Fruit fly (Drosophila melanogaster) whole organism, embryonic: ENCODE measurements around the gene Uba5.

ENCODE experiments used
- Asciz ChIP-seq: fragments of 200-800 bp; sonication (Bioruptor generic); optimal IDR thresholded peaks from 2 replicates; lab custom pipeline; 2017; ENCODE audit warnings: missing biosample characterization, mild to moderate bottlenecking, missing genetic modification characterization, missing genetic modification reagents
- B-H1 ChIP-seq: fragments of 200-800 bp; sonication (Bioruptor generic); IDR thresholded peaks from 3 replicates; pipeline ENCODE4 v1.3.6; 2022; ENCODE audit warnings: missing biosample characterization, missing genetic modification characterization
- Blimp-1 ChIP-seq: fragments of 200-800 bp; sonication (Bioruptor generic); optimal IDR thresholded peaks from 3 replicates; lab custom pipeline; 2018; ENCODE audit warnings: missing biosample characterization, missing genetic modification characterization, mild to moderate bottlenecking, moderate library complexity, missing genetic modification reagents
- CG10209 ChIP-seq: fragments of 200-800 bp; sonication (Bioruptor generic); optimal IDR thresholded peaks from 3 replicates; lab custom pipeline; 2017; ENCODE audit warnings: missing biosample characterization, mild to moderate bottlenecking, missing genetic modification characterization, missing genetic modification reagents
- CG10366 ChIP-seq: fragments of 200-800 bp; sonication (Bioruptor generic); IDR thresholded peaks from 2 replicates; pipeline ENCODE4 v1.3.6; 2022; ENCODE audit warnings: missing biosample characterization, missing genetic modification characterization
- CG11504 ChIP-seq: fragments of 200-800 bp; sonication (Bioruptor generic); optimal IDR thresholded peaks from 3 replicates; lab custom pipeline; 2019; ENCODE audit warnings: missing biosample characterization, mild to moderate bottlenecking, missing genetic modification characterization, moderate library complexity
- CG11560 ChIP-seq: fragments of 200-800 bp; sonication (Bioruptor generic); IDR thresholded peaks from 3 replicates; pipeline ENCODE4 v1.3.6; 2022; ENCODE audit warnings: missing biosample characterization, missing genetic modification characterization
- CG11695 ChIP-seq: fragments of 200-800 bp; sonication (Bioruptor generic); IDR thresholded peaks from 3 replicates; pipeline ENCODE4 v1.3.6; 2022; ENCODE audit warnings: missing biosample characterization, missing genetic modification characterization
- CG11723 ChIP-seq: fragments of 200-800 bp; sonication (Bioruptor generic); optimal IDR thresholded peaks from 2 replicates; lab custom pipeline; 2017; ENCODE audit warnings: missing biosample characterization, mild to moderate bottlenecking, missing genetic modification characterization
- CG12219 ChIP-seq: fragments of 200-800 bp; sonication (Bioruptor generic); optimal IDR thresholded peaks from 3 replicates; lab custom pipeline; 2018; ENCODE audit warnings: missing biosample characterization, mild to moderate bottlenecking, missing genetic modification characterization
- CG1233 ChIP-seq: fragments of 200-800 bp; sonication (Bioruptor generic); optimal IDR thresholded peaks from 4 replicates; lab custom pipeline; 2018; ENCODE audit warnings: missing biosample characterization, mild to moderate bottlenecking, missing genetic modification characterization
- CG12744 ChIP-seq: fragments of 200-800 bp; sonication (Bioruptor generic); optimal IDR thresholded peaks from 2 replicates; lab custom pipeline; 2016; ENCODE audit warnings: missing biosample characterization, missing genetic modification characterization
- CG13624 ChIP-seq: fragments of 200-800 bp; sonication (Bioruptor generic); optimal IDR thresholded peaks from 2 replicates; lab custom pipeline; 2016; ENCODE audit warnings: missing biosample characterization, missing genetic modification characterization
- CG14710 ChIP-seq: fragments of 200-800 bp; sonication (Bioruptor generic); optimal IDR thresholded peaks from 3 replicates; lab custom pipeline; 2019; ENCODE audit warnings: missing biosample characterization, mild to moderate bottlenecking, missing genetic modification characterization, moderate library complexity
- CG17186 ChIP-seq: fragments of 200-800 bp; sonication (Bioruptor generic); optimal IDR thresholded peaks from 3 replicates; lab custom pipeline; 2017; ENCODE audit warnings: missing biosample characterization, missing genetic modification reagents, missing genetic modification characterization
- CG18599 ChIP-seq: fragments of 200-800 bp; sonication (Bioruptor generic); optimal IDR thresholded peaks from 3 replicates; lab custom pipeline; 2017; ENCODE audit warnings: missing biosample characterization, missing genetic modification characterization, mild to moderate bottlenecking, moderate library complexity, missing genetic modification reagents
- CG18764 ChIP-seq: fragments of 200-800 bp; sonication (Bioruptor generic); optimal IDR thresholded peaks from 3 replicates; lab custom pipeline; 2016; ENCODE audit warnings: missing biosample characterization, missing genetic modification characterization
- CG2120 ChIP-seq: fragments of 200-800 bp; sonication (Bioruptor generic); optimal IDR thresholded peaks from 3 replicates; lab custom pipeline; 2016; ENCODE audit warnings: missing biosample characterization, missing genetic modification characterization
- CG30020 ChIP-seq: fragments of 200-800 bp; optimal IDR thresholded peaks from 2 replicates; lab custom pipeline; 2019; ENCODE audit warnings: missing biosample characterization, mild to moderate bottlenecking, missing genetic modification characterization, moderate library complexity
- CG31441 ChIP-seq: fragments of 200-800 bp; sonication (Bioruptor generic); IDR thresholded peaks from 2 replicates; pipeline ENCODE4 v1.3.6; 2022; ENCODE audit warnings: missing biosample characterization, missing genetic modification characterization
- CG6813 ChIP-seq: fragments of 200-800 bp; sonication (Bioruptor generic); optimal IDR thresholded peaks from 2 replicates; lab custom pipeline; 2017; ENCODE audit warnings: missing biosample characterization, missing genetic modification characterization, mild to moderate bottlenecking, moderate library complexity, missing genetic modification reagents
- HLH54F ChIP-seq: fragments of 200-800 bp; sonication (Bioruptor generic); optimal IDR thresholded peaks from 3 replicates; lab custom pipeline; 2016; ENCODE audit warnings: missing biosample characterization, missing genetic modification characterization
- HLHmδ ChIP-seq: fragments of 200-800 bp; sonication (Bioruptor generic); optimal IDR thresholded peaks from 2 replicates; lab custom pipeline; 2018; ENCODE audit warnings: missing biosample characterization, mild to moderate bottlenecking, missing genetic modification characterization, moderate library complexity
- Lim3 ChIP-seq: fragments of 200-800 bp; sonication (Bioruptor generic); IDR thresholded peaks from 2 replicates; pipeline ENCODE4 v1.3.6; 2022; ENCODE audit warnings: missing biosample characterization, missing genetic modification characterization
- NC2α ChIP-seq: fragments of 200-800 bp; sonication (Bioruptor generic); optimal IDR thresholded peaks from 2 replicates; lab custom pipeline; 2016; ENCODE audit warnings: missing biosample characterization, missing genetic modification characterization
- Nf-YC ChIP-seq: fragments of 200-800 bp; optimal IDR thresholded peaks from 3 replicates; lab custom pipeline; 2019; ENCODE audit warnings: missing biosample characterization, mild to moderate bottlenecking, missing genetic modification characterization, moderate library complexity
- Opbp ChIP-seq: fragments of 200-800 bp; sonication (Bioruptor generic); IDR thresholded peaks from 3 replicates; pipeline ENCODE4 v1.3.6; 2022; ENCODE audit warnings: missing biosample characterization, missing genetic modification characterization; ENCODE audit not compliant: partially characterized antibody
- Optix ChIP-seq: fragments of 200-800 bp; sonication (Bioruptor generic); IDR thresholded peaks from 3 replicates; pipeline ENCODE4 v1.3.6; 2022; ENCODE audit warnings: missing biosample characterization, missing genetic modification characterization
- Sin3A ChIP-seq: fragments of >200 bp; optimal IDR thresholded peaks from 2 replicates; lab custom pipeline; 2018
- bbx ChIP-seq: fragments of 200-800 bp; sonication (Bioruptor generic); IDR thresholded peaks from 2 replicates; pipeline ENCODE4 v1.3.6; 2022; ENCODE audit warnings: missing biosample characterization, missing genetic modification characterization; ENCODE audit not compliant: partially characterized antibody
- bcd ChIP-seq: fragments of 200-800 bp; sonication (Bioruptor generic); optimal IDR thresholded peaks from 2 replicates; lab custom pipeline; 2017; ENCODE audit warnings: missing biosample characterization, mild to moderate bottlenecking, missing genetic modification characterization
- caup ChIP-seq: fragments of 200-800 bp; sonication (Bioruptor generic); optimal IDR thresholded peaks from 3 replicates; lab custom pipeline; 2017; ENCODE audit warnings: missing biosample characterization, mild to moderate bottlenecking, missing genetic modification characterization, moderate library complexity; ENCODE audit not compliant: severe bottlenecking
- chm ChIP-seq: fragments of 200-800 bp; sonication (Bioruptor generic); IDR thresholded peaks from 2 replicates; pipeline ENCODE4 v1.3.6; 2022; ENCODE audit warnings: missing biosample characterization, missing genetic modification characterization
- ci ChIP-seq: fragments of 200-800 bp; sonication (Bioruptor generic); IDR thresholded peaks from 3 replicates; pipeline ENCODE4 v1.3.6; 2022; ENCODE audit warnings: missing biosample characterization, missing genetic modification characterization
- fd3F ChIP-seq: fragments of 200-800 bp; sonication (Bioruptor generic); optimal IDR thresholded peaks from 2 replicates; lab custom pipeline; 2018; ENCODE audit warnings: missing biosample characterization, mild to moderate bottlenecking, missing genetic modification characterization, moderate library complexity
- hth ChIP-seq: fragments of >200 bp; optimal IDR thresholded peaks from 2 replicates; lab custom pipeline; 2017; ENCODE audit warnings: inconsistent platforms
- ind ChIP-seq: fragments of 200-800 bp; sonication (Bioruptor generic); optimal IDR thresholded peaks from 3 replicates; lab custom pipeline; 2016; ENCODE audit warnings: missing biosample characterization, missing genetic modification characterization
- insv ChIP-seq, 2 experiments: fragments of 200-800 bp; sonication (Bioruptor generic); optimal IDR thresholded peaks; 3 replicates each; lab custom pipeline; 2016 to 2018; ENCODE audit warnings: missing biosample characterization in 2 of 2, missing genetic modification characterization in 2 of 2
- knrl ChIP-seq: fragments of 200-800 bp; sonication (Bioruptor generic); IDR thresholded peaks from 3 replicates; pipeline ENCODE4 v1.3.6; 2022; ENCODE audit warnings: missing biosample characterization, missing genetic modification characterization; ENCODE audit not compliant: partially characterized antibody
- nerfin-1 ChIP-seq: fragments of 200-800 bp; sonication (Bioruptor generic); optimal IDR thresholded peaks from 3 replicates; lab custom pipeline; 2019; ENCODE audit warnings: missing biosample characterization, mild to moderate bottlenecking, missing genetic modification characterization, moderate library complexity
- nerfin-2 ChIP-seq: fragments of 200-800 bp; sonication (Bioruptor generic); IDR thresholded peaks from 2 replicates; pipeline ENCODE4 v1.3.6; 2022; ENCODE audit warnings: missing biosample characterization, missing genetic modification characterization; ENCODE audit not compliant: partially characterized antibody
- otp ChIP-seq: fragments of 200-800 bp; sonication (Bioruptor generic); IDR thresholded peaks from 3 replicates; pipeline ENCODE4, ENCODE4 v1.3.6; 2022; ENCODE audit warnings: missing biosample characterization, missing genetic modification characterization
- peb ChIP-seq: fragments of 200-800 bp; sonication (Bioruptor generic); IDR thresholded peaks from 2 replicates; pipeline ENCODE4 v1.3.6; 2022; ENCODE audit warnings: missing biosample characterization, missing genetic modification characterization
- run ChIP-seq: fragments of 200-800 bp; sonication (Bioruptor generic); optimal IDR thresholded peaks from 3 replicates; lab custom pipeline; 2018; ENCODE audit warnings: missing biosample characterization, mild to moderate bottlenecking, missing genetic modification characterization
- salm ChIP-seq: fragments of 200-800 bp; sonication (Bioruptor generic); optimal IDR thresholded peaks from 2 replicates; lab custom pipeline; 2018; ENCODE audit warnings: missing biosample characterization, mild to moderate bottlenecking, missing genetic modification characterization
- sim ChIP-seq: fragments of 200-800 bp; sonication (Bioruptor generic); IDR thresholded peaks from 2 replicates; pipeline ENCODE4 v1.3.6; 2022; ENCODE audit warnings: missing biosample characterization, missing genetic modification characterization
- sob ChIP-seq: fragments of 200-800 bp; sonication (Bioruptor generic); IDR thresholded peaks from 2 replicates; pipeline ENCODE4 v1.3.6; 2022; ENCODE audit warnings: missing biosample characterization, missing genetic modification characterization
- trh ChIP-seq: fragments of 200-800 bp; sonication (Bioruptor generic); optimal IDR thresholded peaks from 2 replicates; lab custom pipeline; 2016; ENCODE audit warnings: missing biosample characterization, missing genetic modification characterization
- unc-4 ChIP-seq: fragments of 200-800 bp; sonication (Bioruptor generic); IDR thresholded peaks from 2 replicates; pipeline ENCODE4 v1.3.6; 2022; ENCODE audit warnings: missing biosample characterization, missing genetic modification characterization; ENCODE audit not compliant: partially characterized antibody
- vfl ChIP-seq: fragments of 200-800 bp; sonication (Bioruptor generic); optimal IDR thresholded peaks from 2 replicates; lab custom pipeline; 2016; ENCODE audit warnings: missing biosample characterization, missing genetic modification characterization
- zen ChIP-seq: fragments of 200-800 bp; sonication (Bioruptor generic); optimal IDR thresholded peaks from 3 replicates; lab custom pipeline; 2018; ENCODE audit warnings: missing biosample characterization, mild to moderate bottlenecking, missing genetic modification characterization, moderate library complexity

Gene Uba5

DNA sequence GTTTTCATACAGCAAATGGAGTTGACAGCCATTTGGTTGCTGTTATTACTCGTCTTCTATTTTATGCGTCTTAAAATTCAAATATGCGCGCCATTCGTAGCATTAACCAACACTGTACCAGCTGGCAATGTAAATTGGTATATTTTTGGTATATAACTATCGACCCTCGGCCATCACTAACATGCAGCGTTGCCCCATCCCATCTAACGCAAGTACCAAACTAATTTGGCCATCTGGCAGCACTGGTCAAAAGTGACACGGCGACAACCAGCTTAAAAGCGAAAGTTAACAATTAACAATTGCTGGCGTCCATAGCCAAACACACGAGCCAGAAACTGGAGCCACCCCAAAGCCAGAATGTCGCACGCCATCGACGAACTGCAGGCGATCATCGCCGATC lies at the start of gene Uba5 (continued):
- TF ChIP-seq Blimp-1 (peak; percentile 99), HLHmδ (GFP tag; lab: Kevin White, UChicago) (no peak), nerfin-2 (GFP tag; lab: Robert Waterston, UW) (no peak), run (tag; lab: Kevin White, UChicago) (no peak), CG10366 (no peak), ci (GFP tag; lab: Robert Waterston, UW) (peak; percentile 49; the same call in 1 of the 3 replicates), Opbp (GFP tag; lab: Robert Waterston, UW) (peak; percentile 49; the same call in 1 of the 3 replicates), NC2α (GFP tag; lab: Kevin White, UChicago) (no peak), salm (tag; lab: Kevin White, UChicago) (no peak), CG11560 (tag; lab: Robert Waterston, UW) (no peak), CG17186 (no peak), CG12744 (GFP tag; lab: Kevin White, UChicago) (no peak), CG6813 (no peak), fd3F (GFP tag; lab: Kevin White, UChicago) (no peak), Sin3A (lab: Kevin White, UChicago) (peak; percentile 11), caup (GFP tag; lab: Kevin White, UChicago) (no peak), hth (lab: Kevin White, UChicago) (no peak), CG13624 (GFP tag; lab: Kevin White, UChicago) (no peak), CG14710 (tag; lab: Kevin White, UChicago) (peak; percentile 37), Nf-YC (tag; lab: Kevin White, UChicago) (no peak), B-H1 (GFP tag; lab: Robert Waterston, UW) (no peak), Lim3 (GFP tag; lab: Robert Waterston, UW) (no peak), bcd (GFP tag; lab: Kevin White, UChicago) (no peak), CG12219 (GFP tag; lab: Kevin White, UChicago) (no peak), zen (tag; lab: Kevin White, UChicago) (no peak), CG31441 (GFP tag; lab: Robert Waterston, UW) (no peak), Asciz (GFP tag; lab: Kevin White, UChicago) (no peak), peb (GFP tag; lab: Robert Waterston, UW) (no peak), sob (0 out of 2 replicates have a peak, but pooled peaks have one; percentile 22), knrl (0 out of 3 replicates have a peak, but pooled peaks have one; percentile 11), CG1233 (GFP tag; lab: Kevin White, UChicago) (no peak), otp (GFP tag; lab: Robert Waterston, UW) (no peak), HLH54F (GFP tag; lab: Kevin White, UChicago) (no peak), CG2120 (GFP tag; lab: Kevin White, UChicago) (peak; percentile 1), bbx (GFP tag; lab: Robert Waterston, UW) (peak; percentile 56; the same call in 1 of the 2 replicates), CG18764 (no peak), ind (no peak), CG11504 (tag; lab: Kevin White, UChicago) (no peak), CG11695 (GFP tag; lab: Robert Waterston, UW) (no peak), insv (GFP tag; optimal IDR thresholded peaks at IDR 0.05; lab: Kevin White, UChicago) (no peak), CG30020 (tag; lab: Kevin White, UChicago) (no peak), chm (GFP tag; lab: Robert Waterston, UW) (no peak), unc-4 (GFP tag; lab: Robert Waterston, UW) (peak; percentile 49), CG18599 (GFP tag; lab: Kevin White, UChicago) (no peak), sim (GFP tag; lab: Robert Waterston, UW) (no peak), CG11723 (no peak), trh (GFP tag; lab: Kevin White, UChicago) (no peak), vfl (GFP tag; lab: Kevin White, UChicago) (no peak), Optix (GFP tag; lab: Robert Waterston, UW) (no peak), CG10209 (GFP tag; lab: Kevin White, UChicago) (no peak), nerfin-1 (tag; lab: Kevin White, UChicago) (no peak)
